Worm (Caenorhabditis elegans): ENCODE data around the gene cyp-13B2.

DNA sequence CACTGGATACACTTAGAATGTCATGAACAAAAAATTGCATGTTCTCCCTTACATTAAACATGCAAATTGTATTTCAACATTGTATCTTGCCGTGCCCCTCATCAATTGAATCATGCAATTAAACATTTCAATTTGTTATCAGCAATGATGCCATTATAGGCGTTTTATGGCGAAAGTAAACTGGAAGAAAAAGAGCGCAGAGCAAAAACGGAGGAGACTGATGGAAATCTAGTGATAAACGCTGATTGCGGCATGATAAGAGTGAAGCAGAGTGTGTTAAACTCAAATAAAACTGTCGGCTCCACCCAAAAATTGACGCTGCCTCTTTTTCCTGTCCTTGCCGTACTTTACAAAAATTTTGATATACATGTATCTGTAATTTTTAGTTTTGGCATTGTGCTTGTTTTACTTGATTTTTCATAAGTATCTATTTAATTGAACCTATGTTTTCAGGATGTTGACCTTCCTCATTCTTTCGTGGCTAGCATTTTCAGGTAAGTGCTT is 10.8 kb upstream of the cyp-13B2 start, which contains the start of gene K06G5.1:
- TF ChIP-seq dao-5 (tag; optimal IDR thresholded peaks at IDR 0.05) (no peak), him-1 (tag; optimal IDR thresholded peaks at IDR 0.05) (no peak)
